Worm (Caenorhabditis elegans): ENCODE data around the gene dmsr-6.

DNA sequence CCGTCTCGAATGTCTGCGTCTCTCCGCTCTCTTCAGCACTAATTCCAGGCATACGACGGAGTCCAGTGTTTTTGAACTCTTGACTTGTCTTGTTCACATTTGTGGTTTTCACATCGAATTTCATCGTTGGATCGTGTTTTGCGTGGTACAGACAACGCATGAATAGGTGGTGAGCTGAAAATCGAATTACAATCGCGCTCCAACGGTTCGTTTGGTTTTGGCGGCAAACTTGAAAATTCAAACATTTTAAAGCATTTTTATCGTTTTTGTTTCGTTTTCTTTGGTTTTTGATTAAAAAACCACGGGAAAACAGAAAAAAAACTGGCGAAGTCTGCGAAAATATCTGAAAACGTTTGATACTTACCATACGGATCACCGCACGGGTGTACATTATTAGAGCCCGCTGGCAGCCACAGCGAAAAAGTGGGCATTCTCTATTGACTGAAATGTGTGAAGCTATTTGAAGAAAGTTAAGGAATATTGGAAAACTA lies 42.4 kb upstream of the dmsr-6 start, which contains the start of gene exl-1:
- TF ChIP-seq cog-1 (tag; optimal IDR thresholded peaks at IDR 0.05) (no peak), klf-2 (GFP tag; conservative IDR thresholded peaks at IDR 0.05) (no peak), med-1 (GFP tag; optimal IDR thresholded peaks at IDR 0.05; ENCODE audit: insufficient read depth) (no peak), ztf-29 (GFP tag; IDR thresholded peaks at IDR 0.05) (no peak), ztf-23 (GFP tag; IDR thresholded peaks at IDR 0.05) (no peak), tab-1 (GFP tag; IDR thresholded peaks at IDR 0.05) (no peak), flt-1 (GFP tag; IDR thresholded peaks at IDR 0.05) (no peak)
